Fruit fly (Drosophila melanogaster) whole organism, embryonic: ENCODE data around the gene Invadolysin.

ENCODE experiments used
- CG10543 ChIP-seq: fragments of 200-800 bp; sonication (Bioruptor generic); optimal IDR thresholded peaks from 3 replicates; lab custom pipeline; 2017; ENCODE audit warnings: missing biosample characterization, mild to moderate bottlenecking, missing genetic modification characterization, moderate library complexity
- CG12219 ChIP-seq: fragments of 200-800 bp; sonication (Bioruptor generic); optimal IDR thresholded peaks from 3 replicates; lab custom pipeline; 2018; ENCODE audit warnings: missing biosample characterization, mild to moderate bottlenecking, missing genetic modification characterization
- CG12769 ChIP-seq: fragments of 200-800 bp; sonication (Bioruptor generic); optimal IDR thresholded peaks from 2 replicates; lab custom pipeline; 2019; ENCODE audit warnings: missing biosample characterization, mild to moderate bottlenecking, missing genetic modification characterization, moderate library complexity
- CG14014 ChIP-seq: fragments of 200-800 bp; sonication (Bioruptor generic); IDR thresholded peaks from 2 replicates; pipeline ENCODE4 v1.3.6; 2022; ENCODE audit warnings: missing biosample characterization, missing genetic modification characterization
- CG15269 ChIP-seq: fragments of 200-800 bp; sonication (Bioruptor generic); optimal IDR thresholded peaks from 2 replicates; lab custom pipeline; 2018; ENCODE audit warnings: missing biosample characterization, mild to moderate bottlenecking, missing genetic modification characterization, moderate library complexity
- CG15479 ChIP-seq: fragments of 200-800 bp; sonication (Bioruptor generic); optimal IDR thresholded peaks from 3 replicates; lab custom pipeline; 2019; ENCODE audit warnings: missing biosample characterization, mild to moderate bottlenecking, missing genetic modification characterization, moderate library complexity
- CG15514 ChIP-seq: fragments of 200-800 bp; sonication (Bioruptor generic); optimal IDR thresholded peaks from 3 replicates; lab custom pipeline; 2017; ENCODE audit warnings: missing biosample characterization, missing genetic modification characterization, mild to moderate bottlenecking, moderate library complexity, missing genetic modification reagents
- CG18599 ChIP-seq: fragments of 200-800 bp; sonication (Bioruptor generic); optimal IDR thresholded peaks from 3 replicates; lab custom pipeline; 2017; ENCODE audit warnings: missing biosample characterization, missing genetic modification characterization, mild to moderate bottlenecking, moderate library complexity, missing genetic modification reagents
- CG2129 ChIP-seq: fragments of 200-800 bp; sonication (Bioruptor generic); IDR thresholded peaks from 2 replicates; pipeline ENCODE4 v1.3.6; 2022; ENCODE audit warnings: missing biosample characterization, missing genetic modification characterization; ENCODE audit not compliant: partially characterized antibody
- CG32532 ChIP-seq: fragments of 200-800 bp; sonication (Bioruptor generic); IDR thresholded peaks from 2 replicates; pipeline ENCODE4 v1.3.6; 2022; ENCODE audit warnings: missing biosample characterization, missing genetic modification characterization
- CG34376 ChIP-seq: fragments of 200-800 bp; sonication (Bioruptor generic); optimal IDR thresholded peaks from 2 replicates; lab custom pipeline; 2018; ENCODE audit warnings: missing biosample characterization, mild to moderate bottlenecking, missing genetic modification characterization
- CG5180 ChIP-seq: fragments of 200-800 bp; sonication (Bioruptor generic); optimal IDR thresholded peaks from 3 replicates; lab custom pipeline; 2017; ENCODE audit warnings: missing biosample characterization, missing genetic modification characterization, mild to moderate bottlenecking, moderate library complexity, missing genetic modification reagents
- CG6813 ChIP-seq: fragments of 200-800 bp; sonication (Bioruptor generic); optimal IDR thresholded peaks from 2 replicates; lab custom pipeline; 2017; ENCODE audit warnings: missing biosample characterization, missing genetic modification characterization, mild to moderate bottlenecking, moderate library complexity, missing genetic modification reagents
- CG7372 ChIP-seq: fragments of 200-800 bp; sonication (Bioruptor generic); IDR thresholded peaks from 2 replicates; pipeline ENCODE4 v1.3.6; 2022; ENCODE audit warnings: missing biosample characterization, missing genetic modification characterization
- CG9797 ChIP-seq: fragments of 200-800 bp; sonication (Bioruptor generic); optimal IDR thresholded peaks from 3 replicates; lab custom pipeline; 2018; ENCODE audit warnings: missing biosample characterization, mild to moderate bottlenecking, missing genetic modification characterization
- CHES-1-like ChIP-seq: fragments of 200-800 bp; sonication (Bioruptor generic); optimal IDR thresholded peaks from 2 replicates; lab custom pipeline; 2016; ENCODE audit warnings: missing biosample characterization, missing genetic modification characterization
- GATAe ChIP-seq: fragments of 200-800 bp; sonication (Bioruptor generic); conservative IDR thresholded peaks from 2 replicates; pipeline ENCODE4 v1.3.6; 2022; ENCODE audit warnings: missing biosample characterization, missing genetic modification characterization
- Hey ChIP-seq: fragments of 200-800 bp; sonication (Bioruptor generic); optimal IDR thresholded peaks from 3 replicates; lab custom pipeline; 2018; ENCODE audit warnings: missing biosample characterization, mild to moderate bottlenecking, missing genetic modification characterization
- Hr78 ChIP-seq, 2 experiments: fragments of 200-800 bp in 1 of 2; fragments of >200 bp in 1 of 2; sonication (Bioruptor generic) in 1 of 2; optimal IDR thresholded peaks; 2 replicates each; lab custom pipeline; 2017 to 2019; ENCODE audit warnings: missing biosample characterization in 2 of 2, missing genetic modification characterization in 2 of 2, mild to moderate bottlenecking in 1 of 2, moderate library complexity in 1 of 2
- Lim3 ChIP-seq: fragments of 200-800 bp; sonication (Bioruptor generic); IDR thresholded peaks from 2 replicates; pipeline ENCODE4 v1.3.6; 2022; ENCODE audit warnings: missing biosample characterization, missing genetic modification characterization
- MBD-R2 ChIP-seq: fragments of 200-800 bp; sonication (Bioruptor generic); IDR thresholded peaks from 2 replicates; pipeline ENCODE4 v1.3.6; 2022; ENCODE audit warnings: missing biosample characterization, missing genetic modification characterization
- Nf-YA ChIP-seq: fragments of 200-800 bp; sonication (Bioruptor generic); IDR thresholded peaks from 2 replicates; pipeline ENCODE4 v1.3.6; 2022; ENCODE audit warnings: missing biosample characterization, missing genetic modification characterization
- Opbp ChIP-seq: fragments of 200-800 bp; sonication (Bioruptor generic); IDR thresholded peaks from 3 replicates; pipeline ENCODE4 v1.3.6; 2022; ENCODE audit warnings: missing biosample characterization, missing genetic modification characterization; ENCODE audit not compliant: partially characterized antibody
- Scr ChIP-seq: fragments of 200-800 bp; sonication (Bioruptor generic); IDR thresholded peaks from 2 replicates; pipeline ENCODE4 v1.3.6; 2022; ENCODE audit warnings: missing biosample characterization, missing genetic modification characterization; ENCODE audit not compliant: partially characterized antibody
- Stat92E ChIP-seq, 3 experiments: fragments of >200 bp in 2 of 3; fragments of 200-800 bp in 1 of 3; sonication (Bioruptor generic) in 1 of 3; optimal IDR thresholded peaks; 2 replicates each; lab custom pipeline; 2017 to 2019; ENCODE audit warnings: missing biosample characterization in 3 of 3, missing genetic modification characterization in 3 of 3, mild to moderate bottlenecking in 1 of 3, moderate library complexity in 1 of 3
- ab ChIP-seq: fragments of 200-800 bp; sonication (Bioruptor generic); optimal IDR thresholded peaks from 2 replicates; lab custom pipeline; 2016; ENCODE audit warnings: missing biosample characterization, missing genetic modification characterization
- chinmo ChIP-seq: fragments of 200-800 bp; sonication (Bioruptor generic); IDR thresholded peaks from 4 replicates; pipeline ENCODE4 v1.3.6; 2022; ENCODE audit warnings: missing biosample characterization, missing genetic modification characterization; ENCODE audit not compliant: partially characterized antibody
- chm ChIP-seq: fragments of 200-800 bp; sonication (Bioruptor generic); IDR thresholded peaks from 2 replicates; pipeline ENCODE4 v1.3.6; 2022; ENCODE audit warnings: missing biosample characterization, missing genetic modification characterization
- crol ChIP-seq: fragments of 200-800 bp; sonication (Bioruptor generic); IDR thresholded peaks from 2 replicates; pipeline ENCODE4 v1.3.6; 2022; ENCODE audit warnings: missing biosample characterization, missing genetic modification characterization
- crp ChIP-seq, 2 experiments: fragments of 200-800 bp; sonication (Bioruptor generic); optimal IDR thresholded peaks; 2 replicates in 1 of 2; 3 replicates in 1 of 2; lab custom pipeline; 2017; ENCODE audit warnings: missing biosample characterization in 2 of 2, missing genetic modification characterization in 2 of 2, mild to moderate bottlenecking in 1 of 2, moderate library complexity in 1 of 2
- cwo ChIP-seq: fragments of 200-800 bp; sonication (Bioruptor generic); optimal IDR thresholded peaks from 3 replicates; lab custom pipeline; 2017; ENCODE audit warnings: missing biosample characterization, missing genetic modification characterization, mild to moderate bottlenecking, moderate library complexity, missing genetic modification reagents
- ftz-f1 ChIP-seq: fragments of 200-800 bp; sonication (Bioruptor generic); optimal IDR thresholded peaks from 2 replicates; lab custom pipeline; 2016; ENCODE audit warnings: missing biosample characterization, missing genetic modification characterization
- kni ChIP-seq: fragments of 200-800 bp; sonication (Bioruptor generic); optimal IDR thresholded peaks from 3 replicates; lab custom pipeline; 2017; ENCODE audit warnings: mild to moderate bottlenecking, missing biosample characterization, missing genetic modification reagents, missing genetic modification characterization
- lbe ChIP-seq: fragments of 200-800 bp; sonication (Bioruptor generic); optimal IDR thresholded peaks from 2 replicates; lab custom pipeline; 2016; ENCODE audit warnings: missing biosample characterization, mild to moderate bottlenecking, missing genetic modification characterization
- lola ChIP-seq, 3 experiments: fragments of >200 bp in 2 of 3; fragments of 200-800 bp in 1 of 3; sonication (Bioruptor generic) in 1 of 3; optimal IDR thresholded peaks; 2 replicates each; lab custom pipeline; 2017 to 2019; ENCODE audit warnings: missing biosample characterization in 3 of 3, missing genetic modification characterization in 3 of 3, mild to moderate bottlenecking in 1 of 3, moderate library complexity in 1 of 3
- pan ChIP-seq, 4 experiments: fragments of >200 bp in 3 of 4; fragments of 200-800 bp in 1 of 4; sonication (Bioruptor generic) in 1 of 4; optimal IDR thresholded peaks in 3 of 4; IDR thresholded peaks in 1 of 4; 2 replicates each; pipeline versions ENCODE4 v1.3.6 to Lab custom; 2017 to 2022; ENCODE audit warnings: missing biosample characterization in 2 of 4, missing genetic modification characterization in 2 of 4, mixed read lengths in 1 of 4
- row ChIP-seq: fragments of 200-800 bp; sonication (Bioruptor generic); IDR thresholded peaks from 3 replicates; pipeline ENCODE4 v1.3.6; 2022; ENCODE audit warnings: missing biosample characterization, missing genetic modification characterization
- sc ChIP-seq, 3 experiments: fragments of >200 bp in 2 of 3; fragments of 200-800 bp in 1 of 3; sonication (Bioruptor generic) in 1 of 3; optimal IDR thresholded peaks; 2 replicates in 2 of 3; 3 replicates in 1 of 3; lab custom pipeline; 2017; ENCODE audit warnings: mild to moderate bottlenecking in 1 of 3, missing biosample characterization in 1 of 3, missing genetic modification characterization in 1 of 3, missing genetic modification reagents in 1 of 3
- sd ChIP-seq: fragments of 200-800 bp; sonication (Bioruptor generic); optimal IDR thresholded peaks from 3 replicates; lab custom pipeline; 2018; ENCODE audit warnings: missing biosample characterization, mild to moderate bottlenecking, missing genetic modification characterization, moderate library complexity
- sima ChIP-seq: fragments of 200-800 bp; sonication (Bioruptor generic); optimal IDR thresholded peaks from 2 replicates; lab custom pipeline; 2016; ENCODE audit warnings: missing biosample characterization, missing genetic modification characterization
- sr ChIP-seq: fragments of 200-800 bp; sonication (Bioruptor generic); IDR thresholded peaks from 3 replicates; pipeline ENCODE4 v1.3.6; 2022; ENCODE audit warnings: missing biosample characterization, missing genetic modification characterization
- sug ChIP-seq: fragments of 200-800 bp; optimal IDR thresholded peaks from 2 replicates; lab custom pipeline; 2019; ENCODE audit warnings: missing biosample characterization, mild to moderate bottlenecking, missing genetic modification characterization, moderate library complexity
- toy ChIP-seq: fragments of 200-800 bp; sonication (Bioruptor generic); IDR thresholded peaks from 2 replicates; pipeline ENCODE4 v1.3.6; 2022; ENCODE audit warnings: missing biosample characterization, missing genetic modification characterization
- zen ChIP-seq: fragments of 200-800 bp; sonication (Bioruptor generic); optimal IDR thresholded peaks from 3 replicates; lab custom pipeline; 2018; ENCODE audit warnings: missing biosample characterization, mild to moderate bottlenecking, missing genetic modification characterization, moderate library complexity

The Invadolysin gene

DNA sequence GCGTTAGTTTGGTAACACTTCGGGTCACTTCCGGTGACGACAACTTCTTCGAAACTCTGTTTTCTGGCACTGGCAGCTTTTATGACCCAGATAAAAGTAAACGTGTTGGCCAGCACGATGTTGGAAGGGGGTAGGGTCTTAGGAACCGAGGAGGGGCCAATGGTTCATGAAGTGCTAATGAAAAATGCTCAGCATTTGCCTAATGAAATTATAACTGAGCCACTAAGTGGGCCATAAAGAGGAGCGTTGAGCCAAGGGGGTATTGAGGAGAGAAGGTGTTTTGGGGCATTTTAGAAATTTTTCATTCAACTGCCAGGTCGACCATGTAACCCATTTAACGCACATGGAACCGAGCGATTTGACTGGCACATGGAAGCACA is 46.2 kb upstream of the Invadolysin start (continued):
- TF ChIP-seq sd: peak; percentile 37

DNA sequence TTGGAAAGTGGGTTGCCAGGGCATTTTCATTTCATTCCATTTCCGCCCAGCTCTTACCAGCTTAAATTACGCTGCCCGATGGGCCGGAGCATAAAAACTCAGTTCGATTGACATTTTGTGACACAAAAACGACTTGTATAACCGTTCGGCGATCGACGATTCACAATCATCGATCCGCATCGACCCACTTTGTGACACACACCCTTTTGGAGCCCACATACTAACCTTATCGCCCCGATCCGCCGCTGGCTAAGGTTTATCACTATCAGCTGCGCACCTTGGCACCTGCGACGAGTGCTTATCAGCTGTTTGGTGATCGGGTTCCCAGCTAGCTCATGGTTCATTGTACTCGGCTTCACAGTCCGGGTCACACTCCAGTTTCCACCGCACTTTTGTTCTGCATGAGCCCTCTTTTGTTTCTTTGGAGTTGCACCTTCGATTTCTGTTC is 45.0 kb upstream of the Invadolysin start:
- TF ChIP-seq CG34376 (GFP tag; lab: Kevin White, UChicago) (peak; percentile 90), chinmo (GFP tag; lab: Robert Waterston, UW) (0 out of 4 replicates have a peak, but pooled peaks have one; percentile 53), CG15479 (GFP tag; lab: Kevin White, UChicago) (no peak), CG15269 (tag; lab: Kevin White, UChicago) (peak; percentile 16), Nf-YA (GFP tag; lab: Robert Waterston, UW) (0 out of 2 replicates have a peak, but pooled peaks have one; percentile 20), GATAe (GFP tag; lab: Robert Waterston, UW) (peak; percentile 77), ftz-f1 (peak; percentile 36), sc (optimal IDR thresholded peaks at IDR 0.05; lab: Kevin White, UChicago) (no peak), sc (GFP tag; optimal IDR thresholded peaks at IDR 0.05; lab: Kevin White, UChicago) (no peak), lbe (GFP tag; lab: Kevin White, UChicago) (no peak), sd (peak; percentile 55), lola (GFP tag; optimal IDR thresholded peaks at IDR 0.05; lab: Kevin White, UChicago) (peak in 1 of 3 experiments; percentile 10), CG12219 (peak; percentile 8), Scr (GFP tag; lab: Robert Waterston, UW) (no peak), sr (no peak), crol (GFP tag; lab: Robert Waterston, UW) (peak; percentile 37; the same call in 1 of the 2 replicates), kni (GFP tag; lab: Kevin White, UChicago) (peak; percentile 15), sug (tag; lab: Kevin White, UChicago) (peak; percentile 92), pan (optimal IDR thresholded peaks at IDR 0.05; lab: Kevin White, UChicago) (no peak), pan (GFP tag; optimal IDR thresholded peaks at IDR 0.05 in 1 of 2, IDR thresholded peaks at IDR 0.05 in 1 of 2) (peak in 1 of 2 experiments; percentile 16), Hr78 (GFP tag; optimal IDR thresholded peaks at IDR 0.05; lab: Kevin White, UChicago) (peak in 1 of 2 experiments; percentile 94), Lim3 (GFP tag; lab: Robert Waterston, UW) (no peak), CG7372 (GFP tag; lab: Robert Waterston, UW) (no peak), CG14014 (GFP tag; lab: Robert Waterston, UW) (0 out of 2 replicates have a peak, but pooled peaks have one; percentile 43), CHES-1-like (no peak), row (peak; percentile 23; the same call in 1 of the 3 replicates), CG2129 (no peak), CG6813 (GFP tag; lab: Kevin White, UChicago) (peak; percentile 33), ab (GFP tag; lab: Kevin White, UChicago) (no peak), CG32532 (GFP tag; lab: Robert Waterston, UW) (0 out of 2 replicates have a peak, but pooled peaks have one; percentile 24), CG9797 (GFP tag; lab: Kevin White, UChicago) (no peak), toy (GFP tag; lab: Robert Waterston, UW) (no peak), chm (GFP tag; lab: Robert Waterston, UW) (peak; percentile 62; the same call in 1 of the 2 replicates), sima (no peak), MBD-R2 (GFP tag; lab: Robert Waterston, UW) (peak; percentile 17; the same call in 1 of the 2 replicates), Hey (tag; lab: Kevin White, UChicago) (peak; percentile 61), crp (GFP tag; optimal IDR thresholded peaks at IDR 0.05; lab: Kevin White, UChicago) (peak in 1 of 2 experiments; percentile 7), zen (no peak), CG18599 (peak; percentile 32), CG10543 (GFP tag; lab: Kevin White, UChicago) (peak; percentile 91), CG15514 (GFP tag; lab: Kevin White, UChicago) (peak; percentile 20), Stat92E (GFP tag; optimal IDR thresholded peaks at IDR 0.05; lab: Kevin White, UChicago) (no peak), CG5180 (peak; percentile 31), Opbp (GFP tag; lab: Robert Waterston, UW) (no peak), cwo (GFP tag; lab: Kevin White, UChicago) (peak; percentile 74), CG12769 (tag; lab: Kevin White, UChicago) (peak; percentile 27)
